Worm (Caenorhabditis elegans) whole organism, early embryonic: Measurements from ENCODE around the gene F13H10.3.

ENCODE experiments used
- F13C5.2 ChIP-seq: sonication (generic microtip); optimal IDR thresholded peaks from 2 replicates; lab custom pipeline; 2017; ENCODE audit warnings: mild to moderate bottlenecking, missing genetic modification characterization, inconsistent platforms, missing compliant biosample characterization
- ama-1 ChIP-seq: fragments of 150-350 bp; optimal IDR thresholded peaks from 2 replicates; lab custom pipeline; 2014
- ets-7 ChIP-seq: sonication (generic microtip); optimal IDR thresholded peaks from 2 replicates; lab custom pipeline; 2016; ENCODE audit warnings: missing genotype, missing genetic modification characterization, missing compliant biosample characterization

DNA sequence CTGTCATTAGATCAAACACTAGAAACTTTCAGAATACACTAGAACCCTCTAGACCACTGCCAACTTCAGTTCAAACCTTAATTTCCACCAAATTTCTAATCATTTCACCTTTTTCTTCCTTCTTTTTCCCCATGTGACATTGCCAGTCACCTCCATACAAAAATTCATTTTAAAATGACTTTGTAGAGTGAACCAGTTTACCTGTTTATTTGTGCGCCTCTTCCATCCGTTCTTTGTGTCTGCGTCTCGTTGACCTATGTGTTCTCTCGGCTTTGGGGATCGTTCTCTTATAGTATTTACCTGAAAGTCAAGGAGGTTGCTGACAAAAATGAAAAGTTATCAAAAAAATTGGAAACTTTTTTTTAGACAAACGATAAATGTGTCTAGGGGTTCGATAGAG, 35.1 kb downstream of the F13H10.3 start:
- TF ChIP-seq ets-7 (tag; lab: Kevin White, UChicago) (no peak), ama-1 (lab: Kevin White, UChicago) (no peak), F13C5.2 (tag; lab: Kevin White, UChicago) (no peak)
